Fruit fly (Drosophila melanogaster): Measurements from ENCODE around the gene Dyro.
A peak's percentile ranks its signal among the peaks of the same experiment; 100 is the strongest.

Gene Dyro

DNA sequence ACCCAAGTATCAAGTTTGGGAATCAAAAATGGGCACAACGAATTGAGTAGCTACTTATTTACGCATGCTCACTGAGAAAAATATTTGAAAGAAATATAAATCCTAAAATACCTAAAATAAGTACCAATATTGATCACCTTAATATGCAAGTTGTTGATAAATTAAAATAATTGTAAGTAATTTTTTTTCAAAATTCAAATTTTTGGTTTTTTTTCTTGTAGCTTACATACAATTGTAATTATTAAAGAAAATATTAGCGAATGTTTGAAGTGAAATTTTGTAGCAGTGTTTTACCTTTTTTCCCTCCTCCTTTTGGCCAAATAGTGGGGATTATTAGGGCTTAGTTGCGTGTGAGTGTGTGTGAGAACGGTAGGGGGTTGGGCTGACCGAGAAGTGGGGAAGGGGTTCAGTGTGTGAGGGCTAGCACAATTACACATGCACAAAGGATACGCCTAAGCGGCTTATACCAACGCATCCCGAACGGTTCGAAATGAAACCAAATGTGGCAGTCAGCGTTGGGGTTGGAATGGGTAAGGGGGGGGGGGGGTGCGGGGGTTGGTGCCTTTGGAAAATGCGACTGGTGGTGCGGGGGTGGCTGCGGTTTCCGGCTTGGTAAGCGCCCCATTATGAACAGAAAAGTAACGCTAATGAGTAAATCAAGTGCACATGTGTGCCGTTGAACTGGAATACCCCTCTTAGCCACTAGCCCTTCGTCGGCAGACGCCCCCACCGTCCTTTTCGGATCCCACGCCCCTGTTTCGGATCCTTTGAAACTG lies 14.2 kb upstream of the Dyro start (continued):
- peak; percentile 47; the same call in 1 of the 3 replicates for TF ChIP-seq CG6175 (GFP tag; IDR thresholded peaks at IDR 0.05)
- no peak for TF ChIP-seq ewg (GFP tag; optimal IDR thresholded peaks at IDR 0.05)
- no peak for TF ChIP-seq CG4617 (GFP tag; optimal IDR thresholded peaks at IDR 0.05; ENCODE audit: borderline replicate concordance)
- TF ChIP-seq Xrp1 (GFP tag; IDR thresholded peaks at IDR 0.05) = peak; percentile 57
- TF ChIP-seq CG32532 (GFP tag; IDR thresholded peaks at IDR 0.05) = no peak
- peak; percentile 42; the same call in 1 of the 2 replicates for TF ChIP-seq Awh (GFP tag; IDR thresholded peaks at IDR 0.05)
- no peak for TF ChIP-seq Ravus (GFP tag; IDR thresholded peaks at IDR 0.05)
- TF ChIP-seq stwl (tag; optimal IDR thresholded peaks at IDR 0.05) = no peak
- TF ChIP-seq CG10274 (GFP tag; optimal IDR thresholded peaks at IDR 0.05) = no peak
- no peak for TF ChIP-seq CG6254 (GFP tag; optimal IDR thresholded peaks at IDR 0.05)
- no peak for TF ChIP-seq Lhr (GFP tag; optimal IDR thresholded peaks at IDR 0.05)
- TF ChIP-seq grau (tag; optimal IDR thresholded peaks at IDR 0.05) = peak; percentile 50
- TF ChIP-seq sima (GFP tag; optimal IDR thresholded peaks at IDR 0.05) = no peak
- TF ChIP-seq CG31224 (GFP tag; IDR thresholded peaks at IDR 0.05) = no peak
- no peak for TF ChIP-seq Drgx (GFP tag; IDR thresholded peaks at IDR 0.05)
- TF ChIP-seq Camta (GFP tag; optimal IDR thresholded peaks at IDR 0.05) = no peak
- peak; percentile 65; the same call in 2 of the 3 replicates for TF ChIP-seq CG17361 (GFP tag; IDR thresholded peaks at IDR 0.05)
- peak; percentile 24 for TF ChIP-seq Asciz (GFP tag; optimal IDR thresholded peaks at IDR 0.05)
- peak; percentile 37 for TF ChIP-seq nmo (GFP tag; optimal IDR thresholded peaks at IDR 0.05)
- TF ChIP-seq CG18619 (GFP tag; optimal IDR thresholded peaks at IDR 0.05) = no peak
- TF ChIP-seq CG7839 (tag; optimal IDR thresholded peaks at IDR 0.05) = peak; percentile 48
- no peak for TF ChIP-seq lilli (GFP tag; optimal IDR thresholded peaks at IDR 0.05)
- TF ChIP-seq HLH54F (GFP tag; optimal IDR thresholded peaks at IDR 0.05) = no peak
- TF ChIP-seq Nf-YC (tag; optimal IDR thresholded peaks at IDR 0.05) = no peak
- no peak for TF ChIP-seq CG8290 (GFP tag; optimal IDR thresholded peaks at IDR 0.05)
- TF ChIP-seq CG8290 (tag; optimal IDR thresholded peaks at IDR 0.05) = peak in 1 of 2 experiments; percentile 22
- TF ChIP-seq cad (GFP tag; optimal IDR thresholded peaks at IDR 0.05) = no peak
- TF ChIP-seq pnt (GFP tag; optimal IDR thresholded peaks at IDR 0.05) = no peak
- TF ChIP-seq lov (optimal IDR thresholded peaks at IDR 0.05) = no peak
- no peak for TF ChIP-seq lov (GFP tag; IDR thresholded peaks at IDR 0.05)
- TF ChIP-seq Dip2 (GFP tag; IDR thresholded peaks at IDR 0.05) = no peak
- no peak for TF ChIP-seq CG16779 (GFP tag; IDR thresholded peaks at IDR 0.05)
- no peak for TF ChIP-seq crc (GFP tag; optimal IDR thresholded peaks at IDR 0.05)
- TF ChIP-seq CG17912 (GFP tag; optimal IDR thresholded peaks at IDR 0.05) = no peak
- TF ChIP-seq ERR (GFP tag; optimal IDR thresholded peaks at IDR 0.05) = no peak
- peak; percentile 40 for TF ChIP-seq Nf-YB (GFP tag; optimal IDR thresholded peaks at IDR 0.05)
- no peak for TF ChIP-seq so (GFP tag; IDR thresholded peaks at IDR 0.05)
- TF ChIP-seq CG14441 (GFP tag; IDR thresholded peaks at IDR 0.05) = no peak
- peak; percentile 37 for TF ChIP-seq CG30403 (GFP tag; optimal IDR thresholded peaks at IDR 0.05)
- no peak for TF ChIP-seq CG13296 (GFP tag; optimal IDR thresholded peaks at IDR 0.05)
- peak; percentile 36 for TF ChIP-seq kni (GFP tag; optimal IDR thresholded peaks at IDR 0.05)
- no peak for TF ChIP-seq ham (GFP tag; IDR thresholded peaks at IDR 0.05)
- no peak for TF ChIP-seq Hmx (GFP tag; optimal IDR thresholded peaks at IDR 0.05)
- TF ChIP-seq Lim3 (GFP tag; IDR thresholded peaks at IDR 0.05) = no peak
- TF ChIP-seq CG6654 (GFP tag; optimal IDR thresholded peaks at IDR 0.05) = no peak
- TF ChIP-seq org-1 (GFP tag; optimal IDR thresholded peaks at IDR 0.05) = no peak
- TF ChIP-seq bbx (GFP tag; IDR thresholded peaks at IDR 0.05; ENCODE audit: partially characterized antibody) = no peak
- TF ChIP-seq CG6854 (GFP tag; optimal IDR thresholded peaks at IDR 0.05) = no peak
- TF ChIP-seq CG9609 (GFP tag; optimal IDR thresholded peaks at IDR 0.05) = no peak
- no peak for TF ChIP-seq Deaf1 (tag; optimal IDR thresholded peaks at IDR 0.05)
- no peak for TF ChIP-seq CG8478 (optimal IDR thresholded peaks at IDR 0.05)
- peak; percentile 94 for TF ChIP-seq oc (tag; optimal IDR thresholded peaks at IDR 0.05)

Data from whole organism, embryonic.